Fruit fly (Drosophila melanogaster) whole organism, embryonic: Measurements from ENCODE around the gene CG14961.

Experiments
- Antp ChIP-seq: fragments of 200-800 bp; sonication (Bioruptor generic); optimal IDR thresholded peaks from 3 replicates; lab custom pipeline; 2016; ENCODE audit warnings: missing biosample characterization, missing genetic modification characterization
- CG11696 ChIP-seq: fragments of 200-800 bp; sonication (Bioruptor generic); IDR thresholded peaks from 2 replicates; pipeline ENCODE4 v1.3.6; 2022; ENCODE audit warnings: missing biosample characterization, missing genetic modification characterization
- CG13624 ChIP-seq: fragments of 200-800 bp; sonication (Bioruptor generic); optimal IDR thresholded peaks from 2 replicates; lab custom pipeline; 2016; ENCODE audit warnings: missing biosample characterization, missing genetic modification characterization
- CG15011 ChIP-seq: fragments of 200-800 bp; sonication (Bioruptor generic); optimal IDR thresholded peaks from 3 replicates; lab custom pipeline; 2018; ENCODE audit warnings: missing biosample characterization, mild to moderate bottlenecking, missing genetic modification characterization
- CG15269 ChIP-seq: fragments of 200-800 bp; sonication (Bioruptor generic); optimal IDR thresholded peaks from 2 replicates; lab custom pipeline; 2018; ENCODE audit warnings: missing biosample characterization, mild to moderate bottlenecking, missing genetic modification characterization, moderate library complexity
- CG16863 ChIP-seq: fragments of 200-800 bp; sonication (Bioruptor generic); optimal IDR thresholded peaks from 3 replicates; lab custom pipeline; 2016; ENCODE audit warnings: missing biosample characterization, missing genetic modification characterization
- CG17361 ChIP-seq: fragments of 200-800 bp; sonication (Bioruptor generic); IDR thresholded peaks from 3 replicates; pipeline ENCODE4 v1.3.6; 2022; ENCODE audit warnings: missing biosample characterization, missing genetic modification characterization
- CG17385 ChIP-seq: fragments of 200-800 bp; sonication (Bioruptor generic); optimal IDR thresholded peaks from 3 replicates; lab custom pipeline; 2018; ENCODE audit warnings: missing biosample characterization, mild to moderate bottlenecking, missing genetic modification characterization
- CG18764 ChIP-seq: fragments of 200-800 bp; sonication (Bioruptor generic); optimal IDR thresholded peaks from 3 replicates; lab custom pipeline; 2016; ENCODE audit warnings: missing biosample characterization, missing genetic modification characterization
- CG3838 ChIP-seq: fragments of 200-800 bp; sonication (Bioruptor generic); optimal IDR thresholded peaks from 3 replicates; lab custom pipeline; 2016; ENCODE audit warnings: missing biosample characterization, missing genetic modification characterization
- CG3847 ChIP-seq: fragments of 200-800 bp; sonication (Bioruptor generic); IDR thresholded peaks from 2 replicates; pipeline ENCODE4 v1.3.6; 2022; ENCODE audit warnings: missing biosample characterization, missing genetic modification characterization
- CG3995 ChIP-seq: fragments of 200-800 bp; sonication (Bioruptor generic); optimal IDR thresholded peaks from 3 replicates; lab custom pipeline; 2016; ENCODE audit warnings: missing biosample characterization, missing genetic modification characterization
- CG4328 ChIP-seq: fragments of 200-800 bp; sonication (Bioruptor generic); optimal IDR thresholded peaks from 3 replicates; lab custom pipeline; 2017; ENCODE audit warnings: missing biosample characterization, missing genetic modification reagents, missing genetic modification characterization
- CG4617 ChIP-seq: fragments of 200-800 bp; sonication (Bioruptor generic); optimal IDR thresholded peaks from 3 replicates; lab custom pipeline; 2016; ENCODE audit warnings: missing biosample characterization, missing genetic modification characterization, borderline replicate concordance
- CG6272 ChIP-seq: fragments of 200-800 bp; sonication (Bioruptor generic); IDR thresholded peaks from 2 replicates; pipeline ENCODE4 v1.3.6; 2022; ENCODE audit warnings: missing biosample characterization, missing genetic modification characterization
- CG6683 ChIP-seq: fragments of 200-800 bp; sonication (Bioruptor generic); optimal IDR thresholded peaks from 2 replicates; lab custom pipeline; 2017; ENCODE audit warnings: missing biosample characterization, mild to moderate bottlenecking, missing genetic modification characterization, missing genetic modification reagents
- CG7372 ChIP-seq: fragments of 200-800 bp; sonication (Bioruptor generic); IDR thresholded peaks from 2 replicates; pipeline ENCODE4 v1.3.6; 2022; ENCODE audit warnings: missing biosample characterization, missing genetic modification characterization
- CG7928 ChIP-seq: fragments of 200-800 bp; sonication (Bioruptor generic); optimal IDR thresholded peaks from 2 replicates; lab custom pipeline; 2017; ENCODE audit warnings: missing biosample characterization, mild to moderate bottlenecking, missing genetic modification characterization
- CG8089 ChIP-seq: fragments of 200-800 bp; sonication (Bioruptor generic); optimal IDR thresholded peaks from 3 replicates; lab custom pipeline; 2016; ENCODE audit warnings: missing biosample characterization, missing genetic modification characterization
- CoRest ChIP-seq: fragments of 200-800 bp; sonication (Bioruptor generic); optimal IDR thresholded peaks from 3 replicates; lab custom pipeline; 2018; ENCODE audit warnings: missing biosample characterization, mild to moderate bottlenecking, missing genetic modification characterization, moderate library complexity
- Dad ChIP-seq: fragments of 200-800 bp; sonication (Bioruptor generic); optimal IDR thresholded peaks from 3 replicates; lab custom pipeline; 2016; ENCODE audit warnings: missing biosample characterization, missing genetic modification characterization
- Dll ChIP-seq: fragments of 200-800 bp; sonication (Bioruptor generic); IDR thresholded peaks from 4 replicates; pipeline ENCODE4 v1.3.6; 2022; ENCODE audit warnings: missing biosample characterization, missing genetic modification characterization; ENCODE audit not compliant: partially characterized antibody
- Drgx ChIP-seq: fragments of 200-800 bp; sonication (Bioruptor generic); IDR thresholded peaks from 2 replicates; pipeline ENCODE4 v1.3.6; 2022; ENCODE audit warnings: missing biosample characterization, missing genetic modification characterization
- Gsc ChIP-seq: fragments of 200-800 bp; sonication (Bioruptor generic); IDR thresholded peaks from 2 replicates; pipeline ENCODE4 v1.3.6; 2022; ENCODE audit warnings: missing biosample characterization, missing genetic modification characterization
- H2.0 ChIP-seq: fragments of 200-800 bp; sonication (Bioruptor generic); IDR thresholded peaks from 2 replicates; pipeline ENCODE4 v1.3.6; 2022; ENCODE audit warnings: missing biosample characterization, missing genetic modification characterization
- HmgD ChIP-seq: fragments of 200-800 bp; sonication (Bioruptor generic); optimal IDR thresholded peaks from 3 replicates; lab custom pipeline; 2016; ENCODE audit warnings: missing biosample characterization, missing genetic modification characterization
- Lhr ChIP-seq: fragments of 200-800 bp; sonication (Bioruptor generic); optimal IDR thresholded peaks from 3 replicates; lab custom pipeline; 2017; ENCODE audit warnings: mild to moderate bottlenecking, missing biosample characterization, missing genetic modification reagents, missing genetic modification characterization
- Oli ChIP-seq: fragments of 200-800 bp; sonication (Bioruptor generic); optimal IDR thresholded peaks from 2 replicates; lab custom pipeline; 2018; ENCODE audit warnings: missing biosample characterization, mild to moderate bottlenecking, missing genetic modification characterization, moderate library complexity
- Sox102F ChIP-seq: fragments of 200-800 bp; sonication (Bioruptor generic); optimal IDR thresholded peaks from 2 replicates; lab custom pipeline; 2018; ENCODE audit warnings: missing biosample characterization, mild to moderate bottlenecking, missing genetic modification characterization, moderate library complexity
- YL-1 ChIP-seq: fragments of 200-800 bp; sonication (Bioruptor generic); optimal IDR thresholded peaks from 3 replicates; lab custom pipeline; 2017; ENCODE audit warnings: missing biosample characterization, mild to moderate bottlenecking, missing genetic modification characterization
- cato ChIP-seq: fragments of 200-800 bp; sonication (Bioruptor generic); optimal IDR thresholded peaks from 2 replicates; lab custom pipeline; 2016; ENCODE audit warnings: missing biosample characterization, missing genetic modification characterization, borderline replicate concordance
- crc ChIP-seq: fragments of 200-800 bp; sonication (Bioruptor generic); optimal IDR thresholded peaks from 2 replicates; lab custom pipeline; 2016; ENCODE audit warnings: missing biosample characterization, missing genetic modification characterization
- crol ChIP-seq: fragments of 200-800 bp; sonication (Bioruptor generic); IDR thresholded peaks from 2 replicates; pipeline ENCODE4 v1.3.6; 2022; ENCODE audit warnings: missing biosample characterization, missing genetic modification characterization
- dmrt11E ChIP-seq: fragments of 200-800 bp; sonication (Bioruptor generic); optimal IDR thresholded peaks from 3 replicates; lab custom pipeline; 2018; ENCODE audit warnings: missing biosample characterization, mild to moderate bottlenecking, missing genetic modification characterization, moderate library complexity
- emc ChIP-seq: fragments of 200-800 bp; sonication (Bioruptor generic); optimal IDR thresholded peaks from 2 replicates; lab custom pipeline; 2016; ENCODE audit warnings: missing biosample characterization, missing genetic modification characterization
- gcm2 ChIP-seq: fragments of 200-800 bp; sonication (Bioruptor generic); optimal IDR thresholded peaks from 2 replicates; lab custom pipeline; 2016; ENCODE audit warnings: missing biosample characterization, missing genetic modification characterization
- hth ChIP-seq: fragments of >200 bp; optimal IDR thresholded peaks from 2 replicates; lab custom pipeline; 2017; ENCODE audit warnings: inconsistent platforms
- mam ChIP-seq: fragments of 200-800 bp; sonication (Bioruptor generic); optimal IDR thresholded peaks from 3 replicates; lab custom pipeline; 2016; ENCODE audit warnings: missing biosample characterization, missing genetic modification characterization
- mirr ChIP-seq: fragments of 200-800 bp; sonication (Bioruptor generic); optimal IDR thresholded peaks from 3 replicates; lab custom pipeline; 2018; ENCODE audit warnings: missing biosample characterization, mild to moderate bottlenecking, missing genetic modification characterization
- org-1 ChIP-seq: fragments of 200-800 bp; sonication (Bioruptor generic); optimal IDR thresholded peaks from 2 replicates; lab custom pipeline; 2017; ENCODE audit warnings: missing biosample characterization, missing genetic modification characterization
- pfk ChIP-seq: fragments of 200-800 bp; sonication (Bioruptor generic); optimal IDR thresholded peaks from 2 replicates; lab custom pipeline; 2018; ENCODE audit warnings: missing biosample characterization, mild to moderate bottlenecking, missing genetic modification characterization, moderate library complexity
- phol ChIP-seq: fragments of 200-800 bp; sonication (Bioruptor generic); optimal IDR thresholded peaks from 3 replicates; lab custom pipeline; 2018; ENCODE audit warnings: missing biosample characterization, mild to moderate bottlenecking, missing genetic modification characterization, moderate library complexity
- ro ChIP-seq: fragments of 200-800 bp; sonication (Bioruptor generic); IDR thresholded peaks from 2 replicates; pipeline ENCODE4 v1.3.6; 2022; ENCODE audit warnings: missing biosample characterization, missing genetic modification characterization
- run ChIP-seq: fragments of 200-800 bp; sonication (Bioruptor generic); optimal IDR thresholded peaks from 3 replicates; lab custom pipeline; 2018; ENCODE audit warnings: missing biosample characterization, mild to moderate bottlenecking, missing genetic modification characterization
- salm ChIP-seq: fragments of 200-800 bp; sonication (Bioruptor generic); optimal IDR thresholded peaks from 2 replicates; lab custom pipeline; 2018; ENCODE audit warnings: missing biosample characterization, mild to moderate bottlenecking, missing genetic modification characterization
- so ChIP-seq: fragments of 200-800 bp; sonication (Bioruptor generic); IDR thresholded peaks from 3 replicates; pipeline ENCODE4 v1.3.6; 2022; ENCODE audit warnings: missing biosample characterization, missing genetic modification characterization
- sob ChIP-seq: fragments of 200-800 bp; sonication (Bioruptor generic); IDR thresholded peaks from 2 replicates; pipeline ENCODE4 v1.3.6; 2022; ENCODE audit warnings: missing biosample characterization, missing genetic modification characterization
- sqz ChIP-seq: fragments of 200-800 bp; sonication (Bioruptor generic); optimal IDR thresholded peaks from 3 replicates; lab custom pipeline; 2018; ENCODE audit warnings: missing biosample characterization, mild to moderate bottlenecking, missing genetic modification characterization
- ssp ChIP-seq: fragments of 200-800 bp; sonication (Bioruptor generic); IDR thresholded peaks from 2 replicates; pipeline ENCODE4 v1.3.6; 2022; ENCODE audit warnings: missing biosample characterization, missing genetic modification characterization
- stwl ChIP-seq: fragments of 200-800 bp; sonication (Bioruptor generic); optimal IDR thresholded peaks from 3 replicates; lab custom pipeline; 2018; ENCODE audit warnings: missing biosample characterization, mild to moderate bottlenecking, missing genetic modification characterization, moderate library complexity
- tx ChIP-seq: fragments of 200-800 bp; sonication (Bioruptor generic); optimal IDR thresholded peaks from 2 replicates; lab custom pipeline; 2016; ENCODE audit warnings: missing biosample characterization, missing genetic modification characterization

The CG14961 gene

DNA sequence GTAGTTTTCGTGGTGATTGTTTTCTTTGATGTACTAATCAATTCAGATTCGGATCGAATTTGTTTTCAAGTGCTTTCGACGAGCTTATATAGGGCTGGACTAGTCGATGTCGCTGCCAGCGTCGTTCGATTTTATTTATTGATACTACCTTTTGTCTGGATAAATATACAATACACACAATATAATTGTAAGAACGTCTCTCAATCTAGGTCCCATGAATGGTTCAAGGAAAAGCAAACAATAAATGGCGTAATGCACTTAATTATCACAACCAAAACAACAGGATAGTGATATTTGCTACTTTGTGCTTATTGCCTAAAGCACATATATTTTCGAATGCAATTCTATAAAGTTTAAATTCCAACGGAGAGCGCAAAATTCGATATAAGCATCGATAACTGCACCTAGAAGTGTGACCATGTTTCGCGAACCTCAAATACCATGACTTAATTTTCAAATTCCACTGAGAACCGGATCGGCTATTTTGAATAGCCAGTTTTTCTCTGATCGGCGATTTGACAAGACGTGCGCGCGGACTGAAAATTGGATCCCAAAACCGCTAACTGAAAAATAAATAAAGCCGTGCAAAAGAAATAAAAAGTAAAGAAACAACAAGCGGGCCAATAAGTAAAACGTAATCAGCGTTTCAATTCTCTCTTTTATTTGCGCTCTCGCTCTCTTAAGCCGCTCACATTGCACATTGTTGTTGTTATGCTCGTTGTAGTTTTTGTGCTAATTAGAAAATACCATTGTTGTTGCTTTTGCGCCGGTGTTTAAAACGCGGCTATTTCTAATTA, 6.7 kb downstream of the CG14961 start, which contains the start of the genes Drsl6 and kst (continued):
- peak; percentile 10 for TF ChIP-seq CG18764 (GFP tag; lab: Kevin White, UChicago)
- TF ChIP-seq H2.0 (GFP tag; lab: Robert Waterston, UW), result no peak
- TF ChIP-seq Lhr (GFP tag; lab: Kevin White, UChicago), result peak; percentile 6
- no peak for TF ChIP-seq CG7372 (GFP tag; lab: Robert Waterston, UW)
- TF ChIP-seq CG3995 (GFP tag; lab: Kevin White, UChicago), result no peak
- TF ChIP-seq mam, result no peak
- no peak for TF ChIP-seq pfk (GFP tag; lab: Kevin White, UChicago)
- TF ChIP-seq CG3847 (GFP tag; lab: Robert Waterston, UW), result peak; percentile 40
- peak; percentile 60 for TF ChIP-seq HmgD (GFP tag; lab: Kevin White, UChicago)
- no peak for TF ChIP-seq cato (GFP tag; lab: Kevin White, UChicago)
- TF ChIP-seq CoRest, result no peak
- no peak for TF ChIP-seq Dad (GFP tag; lab: Kevin White, UChicago)
- no peak for TF ChIP-seq tx
- no peak for TF ChIP-seq Oli (tag; lab: Kevin White, UChicago)
- no peak for TF ChIP-seq phol
- TF ChIP-seq emc, result no peak
- TF ChIP-seq Antp (GFP tag; lab: Kevin White, UChicago), result no peak
- no peak for TF ChIP-seq CG6272
- no peak for TF ChIP-seq CG7928 (GFP tag; lab: Kevin White, UChicago)
- TF ChIP-seq YL-1, result peak; percentile 19
- TF ChIP-seq CG11696 (GFP tag; lab: Robert Waterston, UW), result no peak
- TF ChIP-seq CG13624, result peak; percentile 6
- no peak for TF ChIP-seq ro (GFP tag; lab: Robert Waterston, UW)
- TF ChIP-seq Dll (GFP tag; lab: Robert Waterston, UW), result peak; percentile 30; the same call in 1 of the 4 replicates
- no peak for TF ChIP-seq gcm2 (GFP tag; lab: Kevin White, UChicago)
- TF ChIP-seq ssp, result no peak
- TF ChIP-seq CG15269 (tag; lab: Kevin White, UChicago), result no peak
- TF ChIP-seq Gsc (GFP tag; lab: Robert Waterston, UW), result no peak
- no peak for TF ChIP-seq CG4328 (GFP tag; lab: Kevin White, UChicago)
- peak; percentile 6 for TF ChIP-seq sqz (GFP tag; lab: Kevin White, UChicago)
- TF ChIP-seq CG16863 (GFP tag; lab: Kevin White, UChicago), result peak; percentile 17
- TF ChIP-seq Drgx (GFP tag; lab: Robert Waterston, UW), result peak; percentile 44; the same call in 1 of the 2 replicates
- no peak for TF ChIP-seq crc
- TF ChIP-seq stwl, result peak; percentile 65
- TF ChIP-seq hth, result no peak
- no peak for TF ChIP-seq CG4617 (GFP tag; lab: Kevin White, UChicago)
- TF ChIP-seq dmrt11E (tag; lab: Kevin White, UChicago), result no peak
- no peak for TF ChIP-seq CG15011 (GFP tag; lab: Kevin White, UChicago)
- no peak for TF ChIP-seq org-1
- no peak for TF ChIP-seq CG3838
- TF ChIP-seq mirr (GFP tag; lab: Kevin White, UChicago), result peak; percentile 12
- peak; percentile 56 for TF ChIP-seq CG17385 (GFP tag; lab: Kevin White, UChicago)
- no peak for TF ChIP-seq crol
- TF ChIP-seq CG6683 (GFP tag; lab: Kevin White, UChicago), result no peak
- TF ChIP-seq sob (GFP tag; lab: Robert Waterston, UW), result peak; percentile 58; the same call in 1 of the 2 replicates
- no peak for TF ChIP-seq run (tag; lab: Kevin White, UChicago)
- TF ChIP-seq Sox102F (GFP tag; lab: Kevin White, UChicago), result no peak
- no peak for TF ChIP-seq CG8089 (GFP tag; lab: Kevin White, UChicago)
- no peak for TF ChIP-seq CG17361 (GFP tag; lab: Robert Waterston, UW)
- peak; percentile 15; the same call in 1 of the 3 replicates for TF ChIP-seq so (GFP tag; lab: Robert Waterston, UW)
- TF ChIP-seq salm (tag; lab: Kevin White, UChicago), result no peak
